Worm (Caenorhabditis elegans): ENCODE results near the gene gtf-2H3.

- TF ChIP-seq nhr-12 (tag; optimal IDR thresholded peaks at IDR 0.05) (no peak), blmp-1 (tag; optimal IDR thresholded peaks at IDR 0.05) (no peak), ham-2 (GFP tag; optimal IDR thresholded peaks at IDR 0.05) (no peak), sptf-1 (tag; optimal IDR thresholded peaks at IDR 0.05) (no peak), unc-62 (GFP tag; optimal IDR thresholded peaks at IDR 0.05) (no peak), lsy-2 (tag; optimal IDR thresholded peaks at IDR 0.05) (no peak), snpc-4 (tag; optimal IDR thresholded peaks at IDR 0.05) (no peak), ces-1 (GFP tag; optimal IDR thresholded peaks at IDR 0.05) (no peak), nhr-28 (tag; optimal IDR thresholded peaks at IDR 0.05) (no peak), drap-1 (GFP tag; optimal IDR thresholded peaks at IDR 0.05) (no peak), ztf-11 (tag; optimal IDR thresholded peaks at IDR 0.05) (no peak), tbx-8 (GFP tag; optimal IDR thresholded peaks at IDR 0.05) (no peak), lin-13 (tag; optimal IDR thresholded peaks at IDR 0.05) (no peak), nhr-76 (tag; optimal IDR thresholded peaks at IDR 0.05) (no peak)
Measured at ce11 chrIII:10088508-10088981, 31.4 kb downstream of the gtf-2H3 start, which contains the start of gene hal-2.
